Fruit fly (Drosophila melanogaster): Measurements from ENCODE around the gene CG34355.

- TF ChIP-seq Mrtf (GFP tag; IDR thresholded peaks at IDR 0.05) (no peak), psq (GFP tag; optimal IDR thresholded peaks at IDR 0.05) (no peak), NC2α (GFP tag; optimal IDR thresholded peaks at IDR 0.05) (no peak), ERR (GFP tag; optimal IDR thresholded peaks at IDR 0.05) (no peak), Lhr (GFP tag; optimal IDR thresholded peaks at IDR 0.05) (no peak), usp (GFP tag; optimal IDR thresholded peaks at IDR 0.05) (no peak), cas (GFP tag; IDR thresholded peaks at IDR 0.05) (no peak), CG17568 (GFP tag; optimal IDR thresholded peaks at IDR 0.05) (no peak), CG18011 (GFP tag; optimal IDR thresholded peaks at IDR 0.05) (no peak), CG8089 (GFP tag; optimal IDR thresholded peaks at IDR 0.05) (no peak)
Measured at dm6 chr3R:23872606-23873192, 69.0 kb downstream of the CG34355 start.

Data from whole organism, embryonic.